Worm (Caenorhabditis elegans): ENCODE results near the gene cyp-13A11.
A peak's percentile ranks its signal among the peaks of the same experiment; 100 is the strongest.

cyp-13A11 gene

DNA sequence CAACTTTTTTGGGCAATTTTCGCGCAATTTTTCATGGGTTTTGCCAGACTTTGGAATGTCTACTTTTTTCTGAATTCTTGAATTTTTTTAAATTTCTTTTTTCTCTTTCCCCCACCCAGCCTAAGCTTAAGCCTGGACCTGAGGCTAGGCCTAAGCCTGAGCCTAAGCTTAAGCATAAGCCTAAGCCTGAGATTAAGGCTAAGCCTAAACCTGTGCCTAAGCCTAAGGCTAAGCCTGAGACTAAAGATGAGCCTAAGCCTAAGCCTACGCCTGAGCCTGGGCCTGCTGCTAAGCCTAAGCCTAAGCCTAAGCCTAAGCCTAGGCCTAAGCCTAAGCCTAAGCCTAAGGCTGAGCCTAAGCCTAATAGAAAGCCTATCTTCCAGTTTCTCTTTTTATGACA lies 35.4 kb downstream of the cyp-13A11 start:
- TF ChIP-seq zfp-3 (GFP tag; conservative IDR thresholded peaks at IDR 0.05) = no peak
- peak in 1 of 2 experiments; percentile 1 for TF ChIP-seq unc-62 (GFP tag; optimal IDR thresholded peaks at IDR 0.05 in 1 of 2)
- TF ChIP-seq unc-62 (tag; optimal IDR thresholded peaks at IDR 0.05) = no peak

DNA sequence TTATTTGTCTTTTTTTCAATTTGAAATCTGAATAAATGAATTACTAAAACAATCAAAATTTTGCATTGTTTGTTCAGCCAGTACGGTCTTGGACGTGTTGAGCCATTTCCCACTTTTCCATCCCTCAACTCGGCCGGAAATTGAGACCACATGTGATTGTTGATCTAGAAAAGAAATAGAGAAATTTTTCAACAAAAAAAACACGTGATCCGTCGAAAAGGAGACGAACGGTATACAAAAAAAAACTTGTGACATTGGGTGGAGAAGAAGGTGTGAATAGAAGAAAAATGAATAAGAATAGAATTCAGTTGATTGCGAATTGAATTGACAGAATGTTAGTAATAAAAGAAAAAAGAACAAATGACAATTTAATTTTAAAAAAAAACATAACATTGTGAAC lies 35.9 kb downstream of the cyp-13A11 start:
- TF ChIP-seq fos-1 (tag; optimal IDR thresholded peaks at IDR 0.05) = no peak
- no peak for TF ChIP-seq ztf-11 (tag; optimal IDR thresholded peaks at IDR 0.05)
- no peak for TF ChIP-seq nhr-76 (tag; optimal IDR thresholded peaks at IDR 0.05)
- no peak for TF ChIP-seq ceh-32 (tag; optimal IDR thresholded peaks at IDR 0.05; ENCODE audit: poor library complexity)
- no peak for TF ChIP-seq F37D6.2 (tag; optimal IDR thresholded peaks at IDR 0.05)
- no peak for TF ChIP-seq ctbp-1 (GFP tag; IDR thresholded peaks at IDR 0.05)
- peak; percentile 10; the same call in 1 of the 2 replicates for TF ChIP-seq dmd-6 (GFP tag; IDR thresholded peaks at IDR 0.05)
- TF ChIP-seq hmg-1.1 (GFP tag; IDR thresholded peaks at IDR 0.05) = no peak
- TF ChIP-seq duxl-1 (tag; optimal IDR thresholded peaks at IDR 0.05; ENCODE audit: poor library complexity) = no peak
- TF ChIP-seq gei-8 (GFP tag; optimal IDR thresholded peaks at IDR 0.05) = no peak
- no peak for TF ChIP-seq dve-1 (tag; optimal IDR thresholded peaks at IDR 0.05; ENCODE audit: insufficient read depth)
- no peak for TF ChIP-seq nhr-111 (GFP tag; optimal IDR thresholded peaks at IDR 0.05)
- peak; percentile 16 for TF ChIP-seq hlh-11 (tag; optimal IDR thresholded peaks at IDR 0.05)
- peak; percentile 85 for TF ChIP-seq aha-1 (tag)
- TF ChIP-seq ceh-82 (tag; optimal IDR thresholded peaks at IDR 0.05) = no peak
- TF ChIP-seq nhr-6 (tag; optimal IDR thresholded peaks at IDR 0.05) = no peak
- peak; percentile 7 for TF ChIP-seq nhr-28 (tag; optimal IDR thresholded peaks at IDR 0.05)
- TF ChIP-seq mep-1 (tag; optimal IDR thresholded peaks at IDR 0.05) = no peak
- no peak for TF ChIP-seq dpl-1 (GFP tag; optimal IDR thresholded peaks at IDR 0.05)
- TF ChIP-seq hlh-30 (tag; optimal IDR thresholded peaks at IDR 0.05; ENCODE audit: insufficient read depth) = peak; percentile 80
- no peak for TF ChIP-seq nhr-237 (tag; optimal IDR thresholded peaks at IDR 0.05)

DNA sequence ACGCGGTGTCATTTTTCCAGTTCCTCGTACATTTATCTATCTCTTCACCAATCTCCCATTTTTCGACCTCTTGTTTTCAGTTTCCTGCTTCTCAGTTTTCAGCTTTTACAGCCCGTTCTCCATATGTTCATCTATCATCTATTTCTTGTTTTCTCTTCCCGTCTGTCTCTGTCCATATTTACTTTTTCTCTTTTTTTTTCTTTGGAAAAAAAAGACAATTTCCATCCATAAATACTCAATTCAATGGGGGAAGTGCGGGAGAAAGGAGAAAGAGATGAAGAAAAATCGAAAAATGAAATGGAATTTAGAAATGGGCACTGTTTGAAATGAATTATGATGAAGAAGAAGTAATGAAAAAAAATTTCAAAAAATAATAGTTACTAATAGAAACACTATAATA lies 37.3 kb downstream of the cyp-13A11 start:
- TF ChIP-seq lin-29 (GFP tag; IDR thresholded peaks at IDR 0.05) (no peak), lsy-2 (tag; optimal IDR thresholded peaks at IDR 0.05) (no peak), ZK337.2 (GFP tag; IDR thresholded peaks at IDR 0.05) (no peak), pha-4 (GFP tag; IDR thresholded peaks at IDR 0.05) (no peak), pha-4 (tag; optimal IDR thresholded peaks at IDR 0.05) (peak; percentile 63), aha-1 (tag) (peak; percentile 39), dve-1 (tag; optimal IDR thresholded peaks at IDR 0.05; ENCODE audit: insufficient read depth) (peak; percentile 32), nhr-102 (tag; optimal IDR thresholded peaks at IDR 0.05) (no peak)

DNA sequence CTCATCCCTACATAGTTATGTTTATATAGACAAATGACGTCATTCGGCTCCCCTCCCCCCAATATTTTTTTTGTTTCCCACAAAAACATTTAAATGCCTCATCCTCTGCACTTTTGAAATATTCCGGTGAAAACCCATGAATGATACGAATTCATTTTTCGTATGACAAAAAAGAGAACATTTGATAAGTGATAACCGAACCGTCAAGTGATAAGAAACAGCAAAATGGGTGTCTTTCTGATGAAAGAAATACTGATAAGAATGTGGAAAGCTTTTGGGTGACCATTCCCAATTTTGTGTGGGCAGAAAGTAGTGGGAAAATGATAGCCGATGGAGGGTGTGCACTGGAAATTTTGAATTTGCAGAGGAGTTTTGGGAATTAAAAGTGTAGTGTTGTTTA lies 38.5 kb downstream of the cyp-13A11 start:
- TF ChIP-seq fos-1 (tag; optimal IDR thresholded peaks at IDR 0.05) = no peak
- peak; percentile 86 for TF ChIP-seq nhr-28 (tag; optimal IDR thresholded peaks at IDR 0.05)
- TF ChIP-seq duxl-1 (tag; optimal IDR thresholded peaks at IDR 0.05; ENCODE audit: poor library complexity) = no peak
- no peak for TF ChIP-seq ceh-20 (GFP tag; IDR thresholded peaks at IDR 0.05)
- peak; percentile 11 for TF ChIP-seq mep-1 (tag; optimal IDR thresholded peaks at IDR 0.05)
- peak; percentile 98 for TF ChIP-seq pqm-1 (tag; optimal IDR thresholded peaks at IDR 0.05)
- no peak for TF ChIP-seq ces-1 (GFP tag; optimal IDR thresholded peaks at IDR 0.05)
- no peak for TF ChIP-seq ctbp-1 (GFP tag; IDR thresholded peaks at IDR 0.05)
- TF ChIP-seq arid-1 (GFP tag; conservative IDR thresholded peaks at IDR 0.05) = no peak
- TF ChIP-seq daf-16 (GFP tag; optimal IDR thresholded peaks at IDR 0.05) = no peak
- peak; percentile 84 for TF ChIP-seq daf-16 (tag; optimal IDR thresholded peaks at IDR 0.05)
- TF ChIP-seq sdz-12 (GFP tag; optimal IDR thresholded peaks at IDR 0.05) = no peak
- peak; percentile 73 for TF ChIP-seq nhr-77 (tag; optimal IDR thresholded peaks at IDR 0.05)
- peak in 1 of 2 experiments; percentile 30 for TF ChIP-seq lsy-2 (tag; optimal IDR thresholded peaks at IDR 0.05)
- TF ChIP-seq nhr-6 (tag; optimal IDR thresholded peaks at IDR 0.05) = peak; percentile 21
- TF ChIP-seq spr-1 (tag; optimal IDR thresholded peaks at IDR 0.05) = no peak
- TF ChIP-seq dve-1 (tag; optimal IDR thresholded peaks at IDR 0.05; ENCODE audit: insufficient read depth) = peak; percentile 79
- no peak for TF ChIP-seq vab-7 (GFP tag; IDR thresholded peaks at IDR 0.05)
- TF ChIP-seq zip-2 (tag; optimal IDR thresholded peaks at IDR 0.05) = no peak
- TF ChIP-seq dmd-9 (GFP tag; IDR thresholded peaks at IDR 0.05) = no peak
- peak; percentile 39 for TF ChIP-seq mxl-3 (GFP tag; optimal IDR thresholded peaks at IDR 0.05)
- no peak for TF ChIP-seq F37D6.2 (tag; optimal IDR thresholded peaks at IDR 0.05)
- no peak for TF ChIP-seq lir-3 (tag; optimal IDR thresholded peaks at IDR 0.05)
- no peak for TF ChIP-seq unc-39 (tag; optimal IDR thresholded peaks at IDR 0.05)
- TF ChIP-seq nhr-102 (tag; optimal IDR thresholded peaks at IDR 0.05) = peak; percentile 45
- TF ChIP-seq hlh-11 (tag; optimal IDR thresholded peaks at IDR 0.05) = peak; percentile 87
- peak; percentile 77 for TF ChIP-seq hlh-30 (tag; optimal IDR thresholded peaks at IDR 0.05; ENCODE audit: insufficient read depth)
- no peak for TF ChIP-seq zfp-2 (tag; optimal IDR thresholded peaks at IDR 0.05)
- TF ChIP-seq dmd-6 (GFP tag; IDR thresholded peaks at IDR 0.05) = peak; percentile 79
